Fruit fly (Drosophila melanogaster): Measurements from ENCODE around the gene Sgs7.

Gene Sgs7

dm6 chr3L:11523286-11523685 is 13.6 kb downstream of the Sgs7 start (continued):
- 0 out of 2 replicates have a peak, but pooled peaks have one; percentile 19 for TF ChIP-seq H2.0 (GFP tag; IDR thresholded peaks at IDR 0.05)
- TF ChIP-seq CG10565 (GFP tag; optimal IDR thresholded peaks at IDR 0.05) = no peak
- peak; percentile 15 for TF ChIP-seq gro (GFP tag; optimal IDR thresholded peaks at IDR 0.05)
- TF ChIP-seq Dbx (GFP tag; IDR thresholded peaks at IDR 0.05) = peak; percentile 58; the same call in 1 of the 3 replicates
- TF ChIP-seq Opbp (GFP tag; IDR thresholded peaks at IDR 0.05; ENCODE audit: partially characterized antibody) = peak; percentile 65
- 0 out of 2 replicates have a peak, but pooled peaks have one; percentile 11 for TF ChIP-seq Xrp1 (GFP tag; IDR thresholded peaks at IDR 0.05)
- TF ChIP-seq E2f2 (GFP tag; IDR thresholded peaks at IDR 0.05) = peak; percentile 48; the same call in 1 of the 2 replicates
- peak; percentile 12 for TF ChIP-seq Hmr (GFP tag; optimal IDR thresholded peaks at IDR 0.05)
- peak; percentile 61 for TF ChIP-seq Med (GFP tag)
- peak; percentile 28; the same call in 1 of the 2 replicates for TF ChIP-seq vvl (GFP tag; IDR thresholded peaks at IDR 0.05)
- TF ChIP-seq Fer1 (GFP tag; optimal IDR thresholded peaks at IDR 0.05) = peak; percentile 11

dm6 chr3L:11525765-11526164 is 16.1 kb downstream of the Sgs7 start:
- TF ChIP-seq sens (GFP tag) (peak; percentile 26), zfh1 (GFP tag; IDR thresholded peaks at IDR 0.05) (0 out of 3 replicates have a peak, but pooled peaks have one; percentile 6), exex (tag; optimal IDR thresholded peaks at IDR 0.05) (peak; percentile 22), so (GFP tag; IDR thresholded peaks at IDR 0.05) (no peak), bbx (GFP tag; IDR thresholded peaks at IDR 0.05; ENCODE audit: partially characterized antibody) (no peak), Xrp1 (GFP tag; IDR thresholded peaks at IDR 0.05) (0 out of 2 replicates have a peak, but pooled peaks have one; percentile 26), Fer1 (GFP tag; optimal IDR thresholded peaks at IDR 0.05) (no peak)

- TF ChIP-seq Sry-β (GFP tag; optimal IDR thresholded peaks at IDR 0.05) (no peak), Dbx (GFP tag; IDR thresholded peaks at IDR 0.05) (no peak), exex (tag; optimal IDR thresholded peaks at IDR 0.05) (peak; percentile 57), Doc2 (GFP tag; IDR thresholded peaks at IDR 0.05) (no peak), chinmo (GFP tag; IDR thresholded peaks at IDR 0.05; ENCODE audit: partially characterized antibody) (0 out of 4 replicates have a peak, but pooled peaks have one; percentile 66), CrebB (tag; optimal IDR thresholded peaks at IDR 0.05) (no peak), zfh1 (GFP tag; IDR thresholded peaks at IDR 0.05) (no peak), MBD-R2 (GFP tag; IDR thresholded peaks at IDR 0.05) (0 out of 2 replicates have a peak, but pooled peaks have one; percentile 8), sd (tag; optimal IDR thresholded peaks at IDR 0.05) (peak; percentile 4)
These were observed 17.1 kb downstream of the Sgs7 start for dm6 chr3L:11526644-11527184.

- TF ChIP-seq CG4617 (GFP tag; optimal IDR thresholded peaks at IDR 0.05; ENCODE audit: borderline replicate concordance) = no peak
- TF ChIP-seq sc (optimal IDR thresholded peaks at IDR 0.05) = no peak
- TF ChIP-seq sc (GFP tag; optimal IDR thresholded peaks at IDR 0.05) = no peak
- no peak for TF ChIP-seq Bdp1 (GFP tag; optimal IDR thresholded peaks at IDR 0.05)
- no peak for TF ChIP-seq CG4404 (GFP tag; IDR thresholded peaks at IDR 0.05)
- TF ChIP-seq Nf-YC (tag; optimal IDR thresholded peaks at IDR 0.05) = peak; percentile 12
- peak; percentile 27 for TF ChIP-seq HHEX (GFP tag; optimal IDR thresholded peaks at IDR 0.05)
- no peak for TF ChIP-seq bab2 (GFP tag; optimal IDR thresholded peaks at IDR 0.05)
- peak; percentile 61 for TF ChIP-seq ATbp (GFP tag; optimal IDR thresholded peaks at IDR 0.05)
- TF ChIP-seq Oaz (GFP tag; IDR thresholded peaks at IDR 0.05) = no peak
- TF ChIP-seq CG3281 (GFP tag; optimal IDR thresholded peaks at IDR 0.05) = peak; percentile 30
- no peak for TF ChIP-seq Chrac-16 (GFP tag; optimal IDR thresholded peaks at IDR 0.05)
- peak; percentile 1 for TF ChIP-seq CG12744 (GFP tag; optimal IDR thresholded peaks at IDR 0.05)
- peak; percentile 66 for TF ChIP-seq BtbVII (GFP tag; optimal IDR thresholded peaks at IDR 0.05)
- no peak for TF ChIP-seq Abd-B (GFP tag; optimal IDR thresholded peaks at IDR 0.05)
- TF ChIP-seq CG17612 (GFP tag; IDR thresholded peaks at IDR 0.05) = no peak
- TF ChIP-seq CG15073 (GFP tag; optimal IDR thresholded peaks at IDR 0.05) = no peak
- TF ChIP-seq caup (GFP tag; optimal IDR thresholded peaks at IDR 0.05; ENCODE audit: severe bottlenecking) = peak; percentile 23
- TF ChIP-seq CG8290 (GFP tag; optimal IDR thresholded peaks at IDR 0.05) = no peak
- TF ChIP-seq CG8290 (tag; optimal IDR thresholded peaks at IDR 0.05) = peak in 1 of 2 experiments; percentile 21
- no peak for TF ChIP-seq shn (GFP tag; optimal IDR thresholded peaks at IDR 0.05)
- peak; percentile 83 for TF ChIP-seq cwo (GFP tag; optimal IDR thresholded peaks at IDR 0.05)
- no peak for TF ChIP-seq CG17361 (GFP tag; IDR thresholded peaks at IDR 0.05)
- TF ChIP-seq CG3726 (GFP tag; IDR thresholded peaks at IDR 0.05) = no peak
These were observed 18.8 kb downstream of the Sgs7 start for dm6 chr3L:11528397-11528923.
